Worm (Caenorhabditis elegans) whole organism, L4 larva: ENCODE data around the gene F35A5.2.

ENCODE experiments used
- ZK546.5 ChIP-seq, 2 experiments: sonication (generic microtip); optimal IDR thresholded peaks; 2 replicates each; lab custom pipeline; 2017; ENCODE audit warnings: missing biosample characterization in 2 of 2, missing genetic modification characterization in 2 of 2
- daf-19 ChIP-seq: fragments of 200-800 bp; sonication (Bioruptor generic); conservative IDR thresholded peaks from 2 replicates; pipeline ENCODE4 v1.3.6; 2022; ENCODE audit warnings: missing genetic modification characterization, missing compliant biosample characterization
- daf-8 ChIP-seq: fragments of 200-800 bp; sonication (Bioruptor generic); IDR thresholded peaks from 2 replicates; pipeline ENCODE4 v1.3.6; 2022; ENCODE audit warnings: missing genetic modification characterization, missing compliant biosample characterization
- nhr-237 ChIP-seq: sonication (generic microtip); optimal IDR thresholded peaks from 2 replicates; lab custom pipeline; 2017; ENCODE audit warnings: missing biosample characterization, missing genetic modification characterization
- rbr-2 ChIP-seq: sonication (generic microtip); optimal IDR thresholded peaks from 2 replicates; lab custom pipeline; 2016; ENCODE audit warnings: missing genotype, missing genetic modification characterization, missing compliant biosample characterization
- unc-62 ChIP-seq, 3 experiments: fragments of 150-350 bp in 1 of 3; sonication (generic microtip); optimal IDR thresholded peaks in 2 of 3; peaks in 1 of 3; 1 replicate in 1 of 3; 2 replicates in 2 of 3; lab custom pipeline; 2014 to 2017; ENCODE audit warnings: missing biosample characterization in 3 of 3, missing genetic modification characterization in 3 of 3, missing genetic modification reagents in 3 of 3, missing genotype in 1 of 3

ce11 chrX:3824443-3824842 is 19.5 kb downstream of the F35A5.2 start:
- TF ChIP-seq daf-19: no peak
- no peak for TF ChIP-seq daf-8
- no peak for TF ChIP-seq ZK546.5 (tag; optimal IDR thresholded peaks at IDR 0.05; lab: Kevin White, UChicago)
- TF ChIP-seq nhr-237 (tag; lab: Kevin White, UChicago): no peak
- no peak for TF ChIP-seq rbr-2 (tag; lab: Kevin White, UChicago)
- TF ChIP-seq unc-62 (GFP tag; optimal IDR thresholded peaks at IDR 0.05 in 1 of 2; lab: Kevin White, UChicago): no peak
- no peak for TF ChIP-seq unc-62 (tag; optimal IDR thresholded peaks at IDR 0.05; lab: Kevin White, UChicago)
